Worm (Caenorhabditis elegans) whole organism, young adult: ENCODE measurements around the gene cyp-33C11.

Source experiments
- aptf-3 ChIP-seq: fragments of 200-800 bp; sonication (Bioruptor generic); IDR thresholded peaks from 2 replicates; pipeline ENCODE4 v1.3.6; 2022; ENCODE audit warnings: missing genetic modification characterization, missing compliant biosample characterization
- atf-7 ChIP-seq: sonication (generic microtip); optimal IDR thresholded peaks from 2 replicates; lab custom pipeline; 2017; ENCODE audit warnings: mild to moderate bottlenecking, missing genetic modification characterization, missing compliant biosample characterization

ce11 chrV:743348-743747 is 30.6 kb upstream of the cyp-33C11 start, which contains the start of gene str-134:
- no peak for TF ChIP-seq aptf-3 (GFP tag; lab: Robert Waterston, UW)
- no peak for TF ChIP-seq atf-7 (tag; lab: Kevin White, UChicago)
